Fruit fly (Drosophila melanogaster) whole organism, embryonic: ENCODE measurements around the gene Gdh.
A peak's percentile ranks its signal among the peaks of the same experiment; 100 is the strongest.

Experiments used
- BtbVII ChIP-seq: fragments of 200-800 bp; sonication (Bioruptor generic); optimal IDR thresholded peaks from 3 replicates; lab custom pipeline; 2017; ENCODE audit warnings: missing biosample characterization, mild to moderate bottlenecking, missing genetic modification characterization
- CG10462 ChIP-seq: fragments of 200-800 bp; sonication (Bioruptor generic); optimal IDR thresholded peaks from 2 replicates; lab custom pipeline; 2016; ENCODE audit warnings: missing biosample characterization, missing genetic modification characterization
- CG10654 ChIP-seq: fragments of 200-800 bp; sonication (Bioruptor generic); optimal IDR thresholded peaks from 2 replicates; lab custom pipeline; 2016; ENCODE audit warnings: missing biosample characterization, missing genetic modification characterization
- CG13123 ChIP-seq: fragments of 200-800 bp; sonication (Bioruptor generic); optimal IDR thresholded peaks from 2 replicates; lab custom pipeline; 2016; ENCODE audit warnings: missing biosample characterization, missing genetic modification characterization
- CG14050 ChIP-seq: fragments of 200-800 bp; sonication (Bioruptor generic); IDR thresholded peaks from 3 replicates; pipeline ENCODE4 v1.3.6; 2022; ENCODE audit warnings: missing biosample characterization, missing genetic modification characterization
- CG14441 ChIP-seq: fragments of 200-800 bp; sonication (Bioruptor generic); IDR thresholded peaks from 2 replicates; pipeline ENCODE4 v1.3.6; 2022; ENCODE audit warnings: missing biosample characterization, missing genetic modification characterization
- CG1602 ChIP-seq: fragments of 200-800 bp; sonication (Bioruptor generic); optimal IDR thresholded peaks from 3 replicates; lab custom pipeline; 2016; ENCODE audit warnings: missing biosample characterization, missing genetic modification characterization
- CG16813 ChIP-seq: fragments of 200-800 bp; sonication (Bioruptor generic); IDR thresholded peaks from 3 replicates; pipeline ENCODE4 v1.3.6; 2022; ENCODE audit warnings: missing biosample characterization, missing genetic modification characterization; ENCODE audit not compliant: partially characterized antibody
- CG16863 ChIP-seq: fragments of 200-800 bp; sonication (Bioruptor generic); optimal IDR thresholded peaks from 3 replicates; lab custom pipeline; 2016; ENCODE audit warnings: missing biosample characterization, missing genetic modification characterization
- CG3065 ChIP-seq: fragments of 200-800 bp; sonication (Bioruptor generic); optimal IDR thresholded peaks from 2 replicates; lab custom pipeline; 2016; ENCODE audit warnings: missing biosample characterization, missing genetic modification characterization
- CG34422 ChIP-seq: fragments of 200-800 bp; sonication (Bioruptor generic); IDR thresholded peaks from 3 replicates; pipeline ENCODE4 v1.3.6; 2022; ENCODE audit warnings: missing biosample characterization, missing genetic modification characterization
- CG4617 ChIP-seq: fragments of 200-800 bp; sonication (Bioruptor generic); optimal IDR thresholded peaks from 3 replicates; lab custom pipeline; 2016; ENCODE audit warnings: missing biosample characterization, missing genetic modification characterization, borderline replicate concordance
- CG5180 ChIP-seq: fragments of 200-800 bp; sonication (Bioruptor generic); optimal IDR thresholded peaks from 3 replicates; lab custom pipeline; 2017; ENCODE audit warnings: missing biosample characterization, missing genetic modification characterization, mild to moderate bottlenecking, moderate library complexity, missing genetic modification reagents
- CG5245 ChIP-seq: fragments of 200-800 bp; sonication (Bioruptor generic); optimal IDR thresholded peaks from 3 replicates; lab custom pipeline; 2016; ENCODE audit warnings: missing biosample characterization, missing genetic modification characterization
- CG5953 ChIP-seq: fragments of 200-800 bp; sonication (Bioruptor generic); IDR thresholded peaks from 2 replicates; pipeline ENCODE4 v1.3.6; 2022; ENCODE audit warnings: missing biosample characterization, missing genetic modification characterization
- CG7271 ChIP-seq: fragments of 200-800 bp; sonication (Bioruptor generic); optimal IDR thresholded peaks from 2 replicates; lab custom pipeline; 2018; ENCODE audit warnings: missing biosample characterization, mild to moderate bottlenecking, missing genetic modification characterization, moderate library complexity
- CG8944 ChIP-seq: fragments of 200-800 bp; sonication (Bioruptor generic); optimal IDR thresholded peaks from 3 replicates; lab custom pipeline; 2016; ENCODE audit warnings: missing biosample characterization, missing genetic modification characterization
- CG9932 ChIP-seq: fragments of 200-800 bp; sonication (Bioruptor generic); IDR thresholded peaks from 2 replicates; pipeline ENCODE4 v1.3.6; 2022; ENCODE audit warnings: missing biosample characterization, missing genetic modification characterization
- CHES-1-like ChIP-seq: fragments of 200-800 bp; sonication (Bioruptor generic); optimal IDR thresholded peaks from 2 replicates; lab custom pipeline; 2016; ENCODE audit warnings: missing biosample characterization, missing genetic modification characterization
- Camta ChIP-seq: fragments of 200-800 bp; sonication (Bioruptor generic); optimal IDR thresholded peaks from 2 replicates; lab custom pipeline; 2016; ENCODE audit warnings: missing biosample characterization, missing genetic modification characterization
- Dek ChIP-seq: fragments of 200-800 bp; sonication (Bioruptor generic); optimal IDR thresholded peaks from 3 replicates; lab custom pipeline; 2019; ENCODE audit warnings: missing biosample characterization, mild to moderate bottlenecking, missing genetic modification characterization, moderate library complexity
- Dip3 ChIP-seq: fragments of 200-800 bp; sonication (Bioruptor generic); optimal IDR thresholded peaks from 3 replicates; lab custom pipeline; 2016; ENCODE audit warnings: missing biosample characterization, missing genetic modification characterization
- Dll ChIP-seq: fragments of 200-800 bp; sonication (Bioruptor generic); IDR thresholded peaks from 4 replicates; pipeline ENCODE4 v1.3.6; 2022; ENCODE audit warnings: missing biosample characterization, missing genetic modification characterization; ENCODE audit not compliant: partially characterized antibody
- Hey ChIP-seq: fragments of 200-800 bp; sonication (Bioruptor generic); optimal IDR thresholded peaks from 3 replicates; lab custom pipeline; 2018; ENCODE audit warnings: missing biosample characterization, mild to moderate bottlenecking, missing genetic modification characterization
- Hmr ChIP-seq: fragments of 200-800 bp; sonication (Bioruptor generic); optimal IDR thresholded peaks from 3 replicates; lab custom pipeline; 2017; ENCODE audit warnings: mild to moderate bottlenecking, missing biosample characterization, missing genetic modification reagents, missing genetic modification characterization
- Hmx ChIP-seq: fragments of 200-800 bp; sonication (Bioruptor generic); optimal IDR thresholded peaks from 2 replicates; lab custom pipeline; 2016; ENCODE audit warnings: missing biosample characterization, missing genetic modification characterization
- Jarid2 ChIP-seq: fragments of 200-800 bp; sonication (Bioruptor generic); optimal IDR thresholded peaks from 3 replicates; lab custom pipeline; 2017; ENCODE audit warnings: mild to moderate bottlenecking, missing biosample characterization, missing genetic modification reagents, missing genetic modification characterization
- Kr ChIP-seq: fragments of 200-800 bp; sonication (Bioruptor generic); optimal IDR thresholded peaks from 2 replicates; lab custom pipeline; 2017; ENCODE audit warnings: missing biosample characterization, mild to moderate bottlenecking, missing genetic modification characterization
- Mad ChIP-seq: fragments of 200-800 bp; sonication (Bioruptor generic); optimal IDR thresholded peaks from 2 replicates; lab custom pipeline; 2016; ENCODE audit warnings: missing biosample characterization, missing genetic modification characterization
- Med ChIP-seq: fragments of 200-800 bp; sonication (Bioruptor generic); peaks from one replicate; lab custom pipeline; 2016; ENCODE audit warnings: missing biosample characterization, missing genetic modification characterization, mild to moderate bottlenecking, inconsistent platforms, moderate library complexity
- Sin3A ChIP-seq: fragments of >200 bp; optimal IDR thresholded peaks from 2 replicates; lab custom pipeline; 2018
- TFAM ChIP-seq: fragments of 200-800 bp; sonication (Bioruptor generic); optimal IDR thresholded peaks from 2 replicates; lab custom pipeline; 2017; ENCODE audit warnings: missing biosample characterization, missing genetic modification characterization, inconsistent platforms
- Taf1 ChIP-seq: fragments of 200-800 bp; sonication (Bioruptor generic); IDR thresholded peaks from 2 replicates; pipeline ENCODE4 v1.3.6; 2022; ENCODE audit warnings: missing biosample characterization, missing genetic modification characterization
- ab ChIP-seq: fragments of 200-800 bp; sonication (Bioruptor generic); optimal IDR thresholded peaks from 2 replicates; lab custom pipeline; 2016; ENCODE audit warnings: missing biosample characterization, missing genetic modification characterization
- abd-A ChIP-seq: fragments of 200-800 bp; sonication (Bioruptor generic); optimal IDR thresholded peaks from 3 replicates; lab custom pipeline; 2019; ENCODE audit warnings: missing biosample characterization, mild to moderate bottlenecking, missing genetic modification characterization, moderate library complexity
- chinmo ChIP-seq: fragments of 200-800 bp; sonication (Bioruptor generic); IDR thresholded peaks from 4 replicates; pipeline ENCODE4 v1.3.6; 2022; ENCODE audit warnings: missing biosample characterization, missing genetic modification characterization; ENCODE audit not compliant: partially characterized antibody
- crp ChIP-seq, 2 experiments: fragments of 200-800 bp; sonication (Bioruptor generic); optimal IDR thresholded peaks; 2 replicates in 1 of 2; 3 replicates in 1 of 2; lab custom pipeline; 2017; ENCODE audit warnings: missing biosample characterization in 2 of 2, missing genetic modification characterization in 2 of 2, mild to moderate bottlenecking in 1 of 2, moderate library complexity in 1 of 2
- fd102C ChIP-seq: fragments of 200-800 bp; sonication (Bioruptor generic); optimal IDR thresholded peaks from 2 replicates; lab custom pipeline; 2018; ENCODE audit warnings: missing biosample characterization, mild to moderate bottlenecking, missing genetic modification characterization, moderate library complexity
- ftz-f1 ChIP-seq: fragments of 200-800 bp; sonication (Bioruptor generic); optimal IDR thresholded peaks from 2 replicates; lab custom pipeline; 2016; ENCODE audit warnings: missing biosample characterization, missing genetic modification characterization
- gsb-n ChIP-seq: fragments of 200-800 bp; sonication (Bioruptor generic); optimal IDR thresholded peaks from 3 replicates; lab custom pipeline; 2018; ENCODE audit warnings: missing biosample characterization, mild to moderate bottlenecking, missing genetic modification characterization
- inv ChIP-seq: fragments of 200-800 bp; sonication (Bioruptor generic); IDR thresholded peaks from 2 replicates; pipeline ENCODE4 v1.3.6; 2022; ENCODE audit warnings: missing biosample characterization, missing genetic modification characterization; ENCODE audit not compliant: partially characterized antibody
- jigr1 ChIP-seq: fragments of 200-800 bp; sonication (Bioruptor generic); IDR thresholded peaks from 3 replicates; pipeline ENCODE4 v1.3.6; 2022; ENCODE audit warnings: missing biosample characterization, missing genetic modification characterization
- peb ChIP-seq: fragments of 200-800 bp; sonication (Bioruptor generic); IDR thresholded peaks from 2 replicates; pipeline ENCODE4 v1.3.6; 2022; ENCODE audit warnings: missing biosample characterization, missing genetic modification characterization
- salm ChIP-seq: fragments of 200-800 bp; sonication (Bioruptor generic); optimal IDR thresholded peaks from 2 replicates; lab custom pipeline; 2018; ENCODE audit warnings: missing biosample characterization, mild to moderate bottlenecking, missing genetic modification characterization
- ssp ChIP-seq: fragments of 200-800 bp; sonication (Bioruptor generic); IDR thresholded peaks from 2 replicates; pipeline ENCODE4 v1.3.6; 2022; ENCODE audit warnings: missing biosample characterization, missing genetic modification characterization
- sug ChIP-seq: fragments of 200-800 bp; optimal IDR thresholded peaks from 2 replicates; lab custom pipeline; 2019; ENCODE audit warnings: missing biosample characterization, mild to moderate bottlenecking, missing genetic modification characterization, moderate library complexity
- tio ChIP-seq: fragments of 200-800 bp; sonication (Bioruptor generic); optimal IDR thresholded peaks from 2 replicates; lab custom pipeline; 2017; ENCODE audit warnings: missing biosample characterization, missing genetic modification characterization, inconsistent platforms
- tx ChIP-seq: fragments of 200-800 bp; sonication (Bioruptor generic); optimal IDR thresholded peaks from 2 replicates; lab custom pipeline; 2016; ENCODE audit warnings: missing biosample characterization, missing genetic modification characterization
- unc-4 ChIP-seq: fragments of 200-800 bp; sonication (Bioruptor generic); IDR thresholded peaks from 2 replicates; pipeline ENCODE4 v1.3.6; 2022; ENCODE audit warnings: missing biosample characterization, missing genetic modification characterization; ENCODE audit not compliant: partially characterized antibody
- unpg ChIP-seq: fragments of 200-800 bp; sonication (Bioruptor generic); optimal IDR thresholded peaks from 3 replicates; lab custom pipeline; 2018; ENCODE audit warnings: missing biosample characterization, mild to moderate bottlenecking, missing genetic modification characterization, moderate library complexity
- vvl ChIP-seq: fragments of 200-800 bp; sonication (Bioruptor generic); IDR thresholded peaks from 2 replicates; pipeline ENCODE4 v1.3.6; 2022; ENCODE audit warnings: missing biosample characterization, missing genetic modification characterization
- zen2 ChIP-seq: fragments of 200-800 bp; sonication (Bioruptor generic); IDR thresholded peaks from 3 replicates; pipeline ENCODE4 v1.3.6; 2022; ENCODE audit warnings: missing biosample characterization, missing genetic modification characterization; ENCODE audit not compliant: partially characterized antibody

Gdh gene

dm6 chr3R:23890886-23891285, 52.0 kb downstream of the Gdh start, which contains the start of gene TfIIA-S (continued):
- TF ChIP-seq tx (GFP tag; lab: Kevin White, UChicago), result peak; percentile 81
- no peak for TF ChIP-seq jigr1
- TF ChIP-seq CG9932, result no peak
- TF ChIP-seq Hmx (GFP tag; lab: Kevin White, UChicago), result no peak
- TF ChIP-seq Dll (GFP tag; lab: Robert Waterston, UW), result no peak
- TF ChIP-seq CG8944 (GFP tag; lab: Kevin White, UChicago), result peak; percentile 85
- TF ChIP-seq CHES-1-like (GFP tag; lab: Kevin White, UChicago), result peak; percentile 87
- TF ChIP-seq CG1602 (GFP tag; lab: Kevin White, UChicago), result peak; percentile 76
- TF ChIP-seq CG3065 (GFP tag; lab: Kevin White, UChicago), result peak; percentile 30
- TF ChIP-seq Kr, result no peak
- TF ChIP-seq sug (tag; lab: Kevin White, UChicago), result peak; percentile 78
- peak; percentile 90 for TF ChIP-seq ftz-f1 (GFP tag; lab: Kevin White, UChicago)
- TF ChIP-seq CG5245 (GFP tag; lab: Kevin White, UChicago), result peak; percentile 71
- no peak for TF ChIP-seq CG14441 (GFP tag; lab: Robert Waterston, UW)
- TF ChIP-seq Hey (tag; lab: Kevin White, UChicago), result peak; percentile 44
- peak; percentile 65 for TF ChIP-seq Sin3A (lab: Kevin White, UChicago)
- peak; percentile 99 for TF ChIP-seq Med (GFP tag; lab: Kevin White, UChicago)
- no peak for TF ChIP-seq ssp (GFP tag; lab: Robert Waterston, UW)
- TF ChIP-seq CG34422 (GFP tag; lab: Robert Waterston, UW), result no peak
- TF ChIP-seq salm, result no peak
- peak; percentile 88 for TF ChIP-seq Dip3 (GFP tag; lab: Kevin White, UChicago)
- peak; percentile 30 for TF ChIP-seq ab
- TF ChIP-seq unpg, result no peak
- TF ChIP-seq unc-4 (GFP tag; lab: Robert Waterston, UW), result no peak
- TF ChIP-seq chinmo, result no peak
- no peak for TF ChIP-seq peb
- no peak for TF ChIP-seq TFAM (GFP tag; lab: Kevin White, UChicago)
- TF ChIP-seq CG7271, result no peak
- TF ChIP-seq CG16813, result no peak
- peak; percentile 69 for TF ChIP-seq CG13123 (GFP tag; lab: Kevin White, UChicago)
- peak; percentile 74 for TF ChIP-seq CG10654 (GFP tag; lab: Kevin White, UChicago)
- TF ChIP-seq Camta, result peak; percentile 72
- TF ChIP-seq BtbVII (GFP tag; lab: Kevin White, UChicago), result no peak
- no peak for TF ChIP-seq CG5953 (GFP tag; lab: Robert Waterston, UW)
- TF ChIP-seq abd-A (tag; lab: Kevin White, UChicago), result no peak
- no peak for TF ChIP-seq vvl (GFP tag; lab: Robert Waterston, UW)
- TF ChIP-seq CG16863, result peak; percentile 63
- TF ChIP-seq CG5180 (GFP tag; lab: Kevin White, UChicago), result no peak
- TF ChIP-seq Hmr (GFP tag; lab: Kevin White, UChicago), result peak; percentile 91
- no peak for TF ChIP-seq inv (GFP tag; lab: Robert Waterston, UW)
- peak; percentile 18 for TF ChIP-seq fd102C (GFP tag; lab: Kevin White, UChicago)
- no peak for TF ChIP-seq CG10462
- peak; percentile 60 for TF ChIP-seq Jarid2 (GFP tag; lab: Kevin White, UChicago)
- TF ChIP-seq gsb-n (tag; lab: Kevin White, UChicago), result peak; percentile 45
- TF ChIP-seq Dek (tag; lab: Kevin White, UChicago), result peak; percentile 50
- no peak for TF ChIP-seq Taf1 (GFP tag; lab: Robert Waterston, UW)
- TF ChIP-seq crp (GFP tag; optimal IDR thresholded peaks at IDR 0.05; lab: Kevin White, UChicago), result peak in 1 of 2 experiments; percentile 38
- no peak for TF ChIP-seq tio (GFP tag; lab: Kevin White, UChicago)
- TF ChIP-seq Mad, result peak; percentile 80
- TF ChIP-seq CG4617 (GFP tag; lab: Kevin White, UChicago), result peak; percentile 94
- TF ChIP-seq CG14050, result no peak
- TF ChIP-seq zen2 (GFP tag; lab: Robert Waterston, UW), result no peak
